Fruit fly (Drosophila melanogaster): ENCODE results near the gene side.

The side gene

DNA sequence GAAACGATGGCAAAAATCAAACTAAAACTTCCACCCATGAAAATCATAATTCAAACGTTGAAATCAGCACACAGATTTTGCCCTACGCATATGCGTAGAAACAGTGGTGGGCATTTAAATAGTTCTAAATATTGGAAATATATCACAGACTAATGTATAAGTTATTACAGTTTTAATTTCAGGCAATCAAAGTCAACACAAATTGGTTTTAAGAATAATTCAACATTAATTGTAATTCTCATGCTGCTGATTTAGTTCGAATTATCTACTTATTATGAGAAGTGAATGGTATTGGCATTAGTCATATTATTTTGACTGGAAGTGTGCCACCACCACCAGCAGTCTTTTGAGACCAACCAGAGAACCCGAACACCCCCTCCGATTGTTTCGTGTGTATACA is 10.6 kb downstream of the side start (continued):
- TF ChIP-seq ham (GFP tag; IDR thresholded peaks at IDR 0.05) (no peak), Atf6 (GFP tag; IDR thresholded peaks at IDR 0.05) (0 out of 2 replicates have a peak, but pooled peaks have one; percentile 13), CG8765 (GFP tag; IDR thresholded peaks at IDR 0.05) (no peak), lab (GFP tag; optimal IDR thresholded peaks at IDR 0.05) (peak; percentile 29), ap (GFP tag; IDR thresholded peaks at IDR 0.05) (no peak), Lpt (GFP tag; optimal IDR thresholded peaks at IDR 0.05) (no peak), schlank (tag; optimal IDR thresholded peaks at IDR 0.05) (no peak), p53 (GFP tag; optimal IDR thresholded peaks at IDR 0.05) (no peak), Trl (optimal IDR thresholded peaks at IDR 0.05) (no peak), Trl (GFP tag; optimal IDR thresholded peaks at IDR 0.05) (no peak), ssp (GFP tag; IDR thresholded peaks at IDR 0.05) (no peak), Deaf1 (tag; optimal IDR thresholded peaks at IDR 0.05) (peak; percentile 25), D19B (GFP tag; optimal IDR thresholded peaks at IDR 0.05) (no peak), grau (tag; optimal IDR thresholded peaks at IDR 0.05) (peak; percentile 69), CG30431 (GFP tag; optimal IDR thresholded peaks at IDR 0.05) (no peak), CG14710 (tag; optimal IDR thresholded peaks at IDR 0.05) (peak; percentile 18), Sox100B (GFP tag; optimal IDR thresholded peaks at IDR 0.05) (peak; percentile 16), CG15696 (tag; optimal IDR thresholded peaks at IDR 0.05) (peak; percentile 21), CG3847 (GFP tag; IDR thresholded peaks at IDR 0.05) (no peak), CoRest (tag; optimal IDR thresholded peaks at IDR 0.05) (peak; percentile 58), ara (GFP tag; IDR thresholded peaks at IDR 0.05) (no peak), dmrt11E (tag; optimal IDR thresholded peaks at IDR 0.05) (peak; percentile 49), repo (GFP tag; optimal IDR thresholded peaks at IDR 0.05) (no peak), Dfd (GFP tag; optimal IDR thresholded peaks at IDR 0.05) (no peak), toy (GFP tag; IDR thresholded peaks at IDR 0.05) (no peak), usp (GFP tag; optimal IDR thresholded peaks at IDR 0.05) (no peak), Dp (GFP tag; optimal IDR thresholded peaks at IDR 0.05) (no peak), CG43689 (GFP tag; IDR thresholded peaks at IDR 0.05) (no peak), gcm2 (GFP tag; optimal IDR thresholded peaks at IDR 0.05) (no peak), CG13775 (GFP tag; optimal IDR thresholded peaks at IDR 0.05) (peak; percentile 13), nmo (GFP tag; optimal IDR thresholded peaks at IDR 0.05) (peak; percentile 35), CG4617 (GFP tag; optimal IDR thresholded peaks at IDR 0.05; ENCODE audit: borderline replicate concordance) (no peak), CG3838 (GFP tag; optimal IDR thresholded peaks at IDR 0.05) (no peak), CkIIα-i1 (GFP tag; IDR thresholded peaks at IDR 0.05) (no peak), Fer3 (tag; optimal IDR thresholded peaks at IDR 0.05) (peak; percentile 0)

DNA sequence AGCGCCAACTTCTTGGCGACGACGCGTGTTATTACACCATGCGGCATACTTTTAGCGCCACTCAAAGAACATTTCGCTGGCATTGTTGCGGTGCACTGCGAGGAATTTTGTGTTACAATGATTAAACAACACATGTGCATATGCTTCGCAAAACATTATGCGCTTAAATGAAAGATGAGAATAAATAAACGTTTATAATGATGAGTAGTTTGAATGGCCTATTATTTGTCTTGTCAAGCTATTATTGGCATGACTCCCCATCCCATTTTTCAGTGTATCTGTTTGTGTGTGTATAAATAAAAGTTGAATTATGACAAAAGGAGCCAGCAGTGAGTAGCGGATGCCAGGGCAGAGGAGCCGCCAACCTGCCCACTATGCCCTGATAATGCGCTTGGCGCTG is 15.5 kb downstream of the side start:
- TF ChIP-seq Gsc (GFP tag; IDR thresholded peaks at IDR 0.05) (no peak), Ptx1 (GFP tag; IDR thresholded peaks at IDR 0.05) (0 out of 2 replicates have a peak, but pooled peaks have one; percentile 41), GATAe (GFP tag; conservative IDR thresholded peaks at IDR 0.05) (no peak), CG17568 (GFP tag; optimal IDR thresholded peaks at IDR 0.05) (no peak), CG1233 (GFP tag; optimal IDR thresholded peaks at IDR 0.05) (no peak), sens (GFP tag) (peak; percentile 45), CG3995 (GFP tag; optimal IDR thresholded peaks at IDR 0.05) (no peak), CG32532 (GFP tag; IDR thresholded peaks at IDR 0.05) (peak; percentile 18; the same call in 1 of the 2 replicates), p53 (GFP tag; optimal IDR thresholded peaks at IDR 0.05) (no peak), Sox102F (GFP tag; optimal IDR thresholded peaks at IDR 0.05) (peak; percentile 55), CG7271 (tag; optimal IDR thresholded peaks at IDR 0.05) (no peak), slbo (GFP tag; IDR thresholded peaks at IDR 0.05) (0 out of 2 replicates have a peak, but pooled peaks have one; percentile 29), ind (GFP tag; optimal IDR thresholded peaks at IDR 0.05) (peak; percentile 28), ranshi (GFP tag; IDR thresholded peaks at IDR 0.05) (no peak), CG10565 (GFP tag; optimal IDR thresholded peaks at IDR 0.05) (no peak), disco-r (GFP tag; optimal IDR thresholded peaks at IDR 0.05) (no peak), Xbp1 (GFP tag; optimal IDR thresholded peaks at IDR 0.05) (peak; percentile 25), CG31388 (GFP tag; optimal IDR thresholded peaks at IDR 0.05) (no peak), zf30C (GFP tag; optimal IDR thresholded peaks at IDR 0.05) (no peak), Hand (GFP tag; optimal IDR thresholded peaks at IDR 0.05) (no peak), gro (GFP tag; optimal IDR thresholded peaks at IDR 0.05) (no peak)
